Worm (Caenorhabditis elegans): Measurements from ENCODE around the gene clec-190.

ce11 chrIV:15098294-15098693, 27.6 kb downstream of the clec-190 start, which contains the start of gene srt-49:
- no peak for TF ChIP-seq ama-1 (optimal IDR thresholded peaks at IDR 0.05)
- TF ChIP-seq aly-2 (tag; optimal IDR thresholded peaks at IDR 0.05) = no peak
- TF ChIP-seq dpl-1 (GFP tag; optimal IDR thresholded peaks at IDR 0.05) = no peak
- no peak for TF ChIP-seq nhr-12 (tag; optimal IDR thresholded peaks at IDR 0.05)
- TF ChIP-seq zag-1 (tag; optimal IDR thresholded peaks at IDR 0.05) = no peak
- TF ChIP-seq nhr-11 (tag; optimal IDR thresholded peaks at IDR 0.05) = no peak
- no peak for TF ChIP-seq dsc-1 (tag; optimal IDR thresholded peaks at IDR 0.05)
